Fruit fly (Drosophila melanogaster): ENCODE results near the gene rudhira.

The rudhira gene

dm6 chrX:11815356-11816270, 1.1 kb upstream of the rudhira start:
- peak; percentile 6 for TF ChIP-seq Blimp-1 (GFP tag; optimal IDR thresholded peaks at IDR 0.05)
- peak in 1 of 2 experiments; percentile 61 for TF ChIP-seq insv (GFP tag; optimal IDR thresholded peaks at IDR 0.05)
- no peak for TF ChIP-seq CG30020 (tag; optimal IDR thresholded peaks at IDR 0.05)
- no peak for TF ChIP-seq CG8944 (GFP tag; optimal IDR thresholded peaks at IDR 0.05)
- TF ChIP-seq Ets65A (GFP tag), result peak; percentile 80
- TF ChIP-seq fd102C (GFP tag; optimal IDR thresholded peaks at IDR 0.05), result no peak
- peak; percentile 87 for TF ChIP-seq CG6654 (GFP tag; optimal IDR thresholded peaks at IDR 0.05)
- no peak for TF ChIP-seq CG6854 (GFP tag; optimal IDR thresholded peaks at IDR 0.05)
- no peak for TF ChIP-seq CG12299 (tag; optimal IDR thresholded peaks at IDR 0.05)
- peak; percentile 61 for TF ChIP-seq Med (GFP tag)
- TF ChIP-seq chinmo (GFP tag; IDR thresholded peaks at IDR 0.05; ENCODE audit: partially characterized antibody), result 0 out of 4 replicates have a peak, but pooled peaks have one; percentile 33
- TF ChIP-seq Elba2 (GFP tag; optimal IDR thresholded peaks at IDR 0.05), result peak; percentile 49
- TF ChIP-seq wdn (GFP tag; IDR thresholded peaks at IDR 0.05), result no peak
- no peak for TF ChIP-seq CG2202 (tag; optimal IDR thresholded peaks at IDR 0.05)
- no peak for TF ChIP-seq CG10431 (GFP tag; optimal IDR thresholded peaks at IDR 0.05)

DNA sequence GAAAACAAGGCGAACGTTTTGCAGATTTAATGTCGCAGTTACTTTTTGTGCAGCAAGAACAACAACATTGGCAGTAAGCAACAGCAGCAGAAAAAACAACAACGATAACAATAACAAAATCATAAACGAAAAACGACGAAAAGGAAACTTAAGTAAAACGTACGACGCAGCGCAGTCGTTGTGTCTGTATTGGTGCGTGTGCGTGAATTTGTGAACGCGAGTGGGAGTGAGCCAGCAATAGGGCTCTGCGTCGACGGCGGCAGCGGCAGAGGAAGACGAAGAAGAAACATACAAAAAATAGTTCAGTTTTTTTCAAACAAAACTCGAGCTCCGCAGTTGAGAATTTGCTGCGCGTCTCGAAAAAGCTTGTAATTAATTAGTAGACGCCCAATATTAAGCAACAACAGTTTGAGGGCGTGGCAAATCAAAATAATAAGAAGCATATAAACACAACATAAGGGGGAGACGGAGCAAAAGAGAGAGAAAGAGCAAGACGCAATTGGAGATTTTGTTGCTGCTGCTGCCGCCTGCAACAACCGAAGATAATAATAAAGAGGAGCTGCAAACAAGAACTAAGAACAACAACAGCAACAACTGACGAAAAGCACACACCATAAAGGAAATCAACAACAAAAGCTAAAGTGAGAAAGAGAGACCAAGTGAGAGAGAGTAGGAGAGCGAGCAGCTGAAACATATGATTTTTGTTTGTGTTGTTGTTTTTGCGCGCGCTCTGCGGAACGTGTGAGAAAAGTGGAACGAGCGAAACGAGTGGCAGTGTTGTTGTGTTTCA, 680 bp downstream of the rudhira start:
- peak; percentile 74 for TF ChIP-seq cg (GFP tag; optimal IDR thresholded peaks at IDR 0.05)
- TF ChIP-seq CG5245 (GFP tag; optimal IDR thresholded peaks at IDR 0.05), result no peak
- no peak for TF ChIP-seq CG4617 (GFP tag; optimal IDR thresholded peaks at IDR 0.05; ENCODE audit: borderline replicate concordance)
- TF ChIP-seq unc-4 (GFP tag; IDR thresholded peaks at IDR 0.05; ENCODE audit: partially characterized antibody), result no peak
- peak; percentile 81 for TF ChIP-seq Aef1 (GFP tag; IDR thresholded peaks at IDR 0.05)
- TF ChIP-seq zfh2 (GFP tag; optimal IDR thresholded peaks at IDR 0.05), result no peak
- peak; percentile 61 for TF ChIP-seq pros (GFP tag; optimal IDR thresholded peaks at IDR 0.05)
- peak; percentile 40 for TF ChIP-seq sens (GFP tag)
- peak; percentile 13 for TF ChIP-seq CG11504 (tag; optimal IDR thresholded peaks at IDR 0.05)
- TF ChIP-seq ken (GFP tag; IDR thresholded peaks at IDR 0.05), result no peak
- peak; percentile 9 for TF ChIP-seq CG12299 (tag; optimal IDR thresholded peaks at IDR 0.05)
- TF ChIP-seq disco-r (GFP tag; optimal IDR thresholded peaks at IDR 0.05), result no peak
- TF ChIP-seq CG7745 (tag; optimal IDR thresholded peaks at IDR 0.05), result no peak
- TF ChIP-seq stc (GFP tag; IDR thresholded peaks at IDR 0.05), result 0 out of 2 replicates have a peak, but pooled peaks have one; percentile 9
- TF ChIP-seq CG9727 (GFP tag; optimal IDR thresholded peaks at IDR 0.05), result no peak
- 0 out of 2 replicates have a peak, but pooled peaks have one; percentile 16 for TF ChIP-seq CG14014 (GFP tag; IDR thresholded peaks at IDR 0.05)
- peak; percentile 23 for TF ChIP-seq CG13624 (GFP tag; optimal IDR thresholded peaks at IDR 0.05)
- TF ChIP-seq mam (GFP tag; optimal IDR thresholded peaks at IDR 0.05), result no peak
- TF ChIP-seq CG34422 (GFP tag; IDR thresholded peaks at IDR 0.05), result no peak
- no peak for TF ChIP-seq CG11093 (GFP tag; IDR thresholded peaks at IDR 0.05)
- no peak for TF ChIP-seq CG3838 (GFP tag; optimal IDR thresholded peaks at IDR 0.05)
- no peak for TF ChIP-seq CG17359 (tag; optimal IDR thresholded peaks at IDR 0.05)
- peak; percentile 29; the same call in 1 of the 3 replicates for TF ChIP-seq ci (GFP tag; IDR thresholded peaks at IDR 0.05)
- no peak for TF ChIP-seq Atf6 (GFP tag; IDR thresholded peaks at IDR 0.05)
- peak; percentile 79 to 91 for TF ChIP-seq Trl (optimal IDR thresholded peaks at IDR 0.05)
- peak; percentile 56 for TF ChIP-seq Trl (GFP tag; optimal IDR thresholded peaks at IDR 0.05)
- peak; percentile 30 for TF ChIP-seq CG8924 (tag; optimal IDR thresholded peaks at IDR 0.05)
- TF ChIP-seq CG12391 (tag; optimal IDR thresholded peaks at IDR 0.05), result no peak
- TF ChIP-seq chm (GFP tag; IDR thresholded peaks at IDR 0.05), result no peak
- TF ChIP-seq CG11560 (tag; IDR thresholded peaks at IDR 0.05), result no peak
- TF ChIP-seq kni (GFP tag; optimal IDR thresholded peaks at IDR 0.05), result peak; percentile 28
- no peak for TF ChIP-seq hbn (GFP tag; IDR thresholded peaks at IDR 0.05; ENCODE audit: partially characterized antibody)
- TF ChIP-seq CG15479 (GFP tag; optimal IDR thresholded peaks at IDR 0.05), result peak; percentile 40

All from whole organism, embryonic.